Fruit fly (Drosophila melanogaster): ENCODE results near the gene Upf1.

dm6 chrX:11924562-11924961 is 19.4 kb upstream of the Upf1 start, which contains the start of gene Sclp:
- TF ChIP-seq CG8478 (optimal IDR thresholded peaks at IDR 0.05) (no peak), psq (optimal IDR thresholded peaks at IDR 0.05) (no peak)

Data from whole organism.